Fruit fly (Drosophila melanogaster): Measurements from ENCODE around the gene CG10333.

DNA sequence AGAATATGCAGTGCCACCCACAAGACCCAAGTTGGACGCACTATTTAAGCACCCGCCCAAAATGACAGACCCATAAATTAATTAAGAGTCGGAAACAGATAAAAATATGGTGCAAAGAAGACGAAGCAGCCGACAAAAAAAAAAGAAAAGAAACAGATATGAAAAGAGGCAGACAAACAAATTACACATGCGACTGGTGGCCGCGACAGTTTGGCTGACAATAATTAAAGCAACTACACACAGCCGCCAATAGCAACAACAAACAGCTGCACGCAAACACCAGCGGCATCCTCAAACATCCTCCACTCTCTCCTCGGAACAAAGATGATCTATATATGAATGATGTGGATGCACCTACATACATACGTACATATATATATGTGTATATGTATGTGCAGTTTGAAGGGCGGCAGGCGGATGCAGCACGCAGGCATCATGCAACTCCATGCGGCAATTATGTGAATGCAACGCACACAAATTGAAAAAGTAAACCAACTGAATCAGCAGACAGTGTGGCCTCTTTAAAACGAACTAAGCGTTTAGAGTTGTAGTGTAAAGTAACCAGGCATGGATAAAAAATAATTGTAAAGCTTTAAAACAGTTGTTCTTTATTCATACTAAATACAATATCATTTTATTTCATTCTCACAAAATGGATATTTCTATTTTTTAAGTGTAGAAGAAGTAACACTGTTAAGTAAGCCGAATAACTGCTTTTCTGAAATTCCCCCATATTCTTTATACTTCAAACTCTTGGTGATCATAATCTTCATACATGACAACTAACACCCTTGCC lies 41.4 kb downstream of the CG10333 start:
- no peak for TF ChIP-seq Blimp-1 (GFP tag; optimal IDR thresholded peaks at IDR 0.05)
- TF ChIP-seq salr (GFP tag; optimal IDR thresholded peaks at IDR 0.05) = peak; percentile 23 to 56
